Worm (Caenorhabditis elegans) whole organism, midembryonic: ENCODE results near the gene cyy-1.

Experiments used
- T22C8.4 ChIP-seq: fragments of 200-800 bp; sonication (Bioruptor generic); IDR thresholded peaks from 2 replicates; pipeline ENCODE4 v1.3.6; 2022; ENCODE audit warnings: missing genetic modification characterization, missing compliant biosample characterization
- cog-1 ChIP-seq: sonication (generic microtip); optimal IDR thresholded peaks from 2 replicates; lab custom pipeline; 2016; ENCODE audit warnings: missing genetic modification characterization, missing compliant biosample characterization
- flt-1 ChIP-seq: fragments of 200-800 bp; sonication (Bioruptor generic); IDR thresholded peaks from 2 replicates; pipeline ENCODE4 v1.3.6; 2022; ENCODE audit warnings: missing genetic modification characterization, missing compliant biosample characterization
- klf-2 ChIP-seq: fragments of 200-800 bp; sonication (Bioruptor generic); conservative IDR thresholded peaks from 2 replicates; pipeline ENCODE4 v1.3.6; 2022; ENCODE audit warnings: missing genetic modification reagents, missing genetic modification characterization, missing compliant biosample characterization
- tab-1 ChIP-seq: fragments of 200-800 bp; sonication (Bioruptor generic); IDR thresholded peaks from 2 replicates; pipeline ENCODE4 v1.3.6; 2022; ENCODE audit warnings: missing genetic modification characterization, missing compliant biosample characterization
- ztf-23 ChIP-seq: fragments of 200-800 bp; sonication (Bioruptor generic); IDR thresholded peaks from 2 replicates; pipeline ENCODE4 v1.3.6; 2022; ENCODE audit warnings: missing genetic modification reagents, missing genetic modification characterization, missing compliant biosample characterization

- TF ChIP-seq cog-1 (tag; lab: Kevin White, UChicago) (no peak), flt-1 (GFP tag; lab: Robert Waterston, UW) (no peak), T22C8.4 (GFP tag; lab: Robert Waterston, UW) (no peak), tab-1 (GFP tag; lab: Robert Waterston, UW) (no peak), ztf-23 (GFP tag; lab: Robert Waterston, UW) (no peak), klf-2 (GFP tag; lab: Robert Waterston, UW) (no peak)
These were observed 40.9 kb downstream of the cyy-1 start, which contains the start of gene hsp-110 for ce11 chrIII:8446534-8446933.
